Worm (Caenorhabditis elegans) whole organism, midembryonic: ENCODE data around the gene pitr-6.

Experiments
- T22C8.4 ChIP-seq: fragments of 200-800 bp; sonication (Bioruptor generic); IDR thresholded peaks from 2 replicates; pipeline ENCODE4 v1.3.6; 2022; ENCODE audit warnings: missing genetic modification characterization, missing compliant biosample characterization
- cog-1 ChIP-seq: sonication (generic microtip); optimal IDR thresholded peaks from 2 replicates; lab custom pipeline; 2016; ENCODE audit warnings: missing genetic modification characterization, missing compliant biosample characterization
- flt-1 ChIP-seq: fragments of 200-800 bp; sonication (Bioruptor generic); IDR thresholded peaks from 2 replicates; pipeline ENCODE4 v1.3.6; 2022; ENCODE audit warnings: missing genetic modification characterization, missing compliant biosample characterization
- klf-2 ChIP-seq: fragments of 200-800 bp; sonication (Bioruptor generic); conservative IDR thresholded peaks from 2 replicates; pipeline ENCODE4 v1.3.6; 2022; ENCODE audit warnings: missing genetic modification reagents, missing genetic modification characterization, missing compliant biosample characterization
- med-1 ChIP-seq: sonication (generic microtip); optimal IDR thresholded peaks from 2 replicates; lab custom pipeline; 2017; ENCODE audit warnings: missing genetic modification characterization, mild to moderate bottlenecking, missing compliant biosample characterization, antibody characterized with exemption, missing genetic modification reagents; ENCODE audit not compliant: insufficient read depth
- ref-1 ChIP-seq: fragments of 200-800 bp; sonication (Bioruptor generic); conservative IDR thresholded peaks from 2 replicates; pipeline ENCODE4 v1.3.6; 2022; ENCODE audit warnings: missing genetic modification reagents, missing genetic modification characterization, missing compliant biosample characterization
- tab-1 ChIP-seq: fragments of 200-800 bp; sonication (Bioruptor generic); IDR thresholded peaks from 2 replicates; pipeline ENCODE4 v1.3.6; 2022; ENCODE audit warnings: missing genetic modification characterization, missing compliant biosample characterization
- ztf-23 ChIP-seq: fragments of 200-800 bp; sonication (Bioruptor generic); IDR thresholded peaks from 2 replicates; pipeline ENCODE4 v1.3.6; 2022; ENCODE audit warnings: missing genetic modification reagents, missing genetic modification characterization, missing compliant biosample characterization
- ztf-29 ChIP-seq: fragments of 200-800 bp; sonication (Bioruptor generic); IDR thresholded peaks from 2 replicates; pipeline ENCODE4 v1.3.6; 2022; ENCODE audit warnings: missing genetic modification reagents, missing genetic modification characterization, missing compliant biosample characterization

Gene pitr-6

DNA sequence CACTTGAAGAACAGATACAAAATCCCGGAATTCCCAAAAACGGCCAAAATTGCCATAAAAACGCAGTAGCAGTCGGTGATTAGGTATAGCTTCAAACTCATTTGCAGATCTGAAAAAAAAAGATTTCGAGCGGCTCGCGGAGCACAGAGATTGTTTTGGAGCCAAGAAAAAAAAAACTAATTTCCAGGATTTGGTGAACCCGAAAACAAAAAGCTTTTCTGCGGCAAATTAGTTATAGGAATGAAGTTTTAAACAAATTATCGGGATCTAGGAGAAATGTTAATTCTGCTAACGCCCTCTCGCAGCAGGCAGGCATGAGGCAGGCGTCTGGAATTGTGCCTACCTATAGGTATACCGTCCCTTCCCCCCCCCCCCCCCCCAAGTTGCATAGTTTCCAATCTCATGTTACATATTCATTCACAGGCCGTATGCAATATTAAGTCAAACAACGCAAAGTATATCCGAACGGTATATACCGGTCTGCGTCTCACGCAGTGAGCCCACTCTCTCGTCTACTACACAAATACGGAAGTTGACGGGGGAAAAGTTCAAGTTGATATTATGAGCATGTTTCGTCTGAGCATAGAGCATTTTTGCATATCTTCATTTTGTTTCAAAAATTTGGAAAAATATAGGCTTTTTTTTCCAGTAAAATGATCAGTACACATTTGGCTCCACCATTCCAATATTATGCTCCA, at the start of gene pitr-6, which contains the start of gene W05H5.1:
Gene pitr-6, plus strand, starts transcription at position 648 of the 698 bp plus-strand sequence.
Gene W05H5.1, minus strand, starts transcription at position 101 of the 698 bp plus-strand sequence.
- TF ChIP-seq ztf-29 (GFP tag; lab: Robert Waterston, UW) (no peak), cog-1 (tag; lab: Kevin White, UChicago) (no peak), T22C8.4 (no peak), flt-1 (GFP tag; lab: Robert Waterston, UW) (no peak), ztf-23 (GFP tag; lab: Robert Waterston, UW) (no peak), klf-2 (GFP tag; lab: Robert Waterston, UW) (no peak), med-1 (GFP tag; lab: Kevin White, UChicago) (no peak), ref-1 (GFP tag; lab: Robert Waterston, UW) (no peak), tab-1 (GFP tag; lab: Robert Waterston, UW) (no peak)

ce11 chrII:12397656-12398055, 47.5 kb upstream of the pitr-6 start, which contains the start of gene F57G9.7:
F57G9.7 (minus strand) TSS chrII:12397756.
- TF ChIP-seq cog-1 (tag; lab: Kevin White, UChicago) (no peak), ztf-23 (GFP tag; lab: Robert Waterston, UW) (no peak), flt-1 (GFP tag; lab: Robert Waterston, UW) (no peak)

ce11 chrII:12401791-12402190, 43.3 kb upstream of the pitr-6 start, which contains the start of gene sre-29:
sre-29 (minus strand) TSS chrII:12401891.
- no peak for TF ChIP-seq ztf-29 (GFP tag; lab: Robert Waterston, UW)
- TF ChIP-seq ref-1 (GFP tag; lab: Robert Waterston, UW), result no peak
- no peak for TF ChIP-seq med-1 (GFP tag; lab: Kevin White, UChicago)
- no peak for TF ChIP-seq flt-1 (GFP tag; lab: Robert Waterston, UW)
- TF ChIP-seq cog-1 (tag; lab: Kevin White, UChicago), result no peak
- TF ChIP-seq T22C8.4, result no peak

DNA sequence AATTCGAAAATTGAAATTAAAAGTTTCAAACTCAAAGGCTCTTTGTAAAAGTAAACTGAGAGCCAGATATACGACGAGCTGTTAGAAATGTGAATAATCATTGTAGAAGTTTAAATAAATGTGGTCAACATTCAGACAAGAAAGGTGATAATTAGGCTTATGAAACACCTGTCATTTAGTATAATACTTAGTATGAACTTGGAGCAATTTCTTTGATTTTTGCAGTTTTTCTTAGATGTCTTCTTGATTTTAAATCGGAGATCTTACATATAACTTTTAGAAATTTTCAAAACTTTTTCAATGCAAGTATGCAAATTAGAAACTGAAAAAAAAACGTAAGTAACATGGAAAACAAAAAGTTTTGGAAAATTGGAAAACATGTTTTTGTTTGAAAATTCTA, 38.7 kb upstream of the pitr-6 start, which contains the start of gene sre-30:
Gene sre-30, minus strand, starts transcription at position 101 of the 400 bp plus-strand sequence.
- TF ChIP-seq flt-1 (GFP tag; lab: Robert Waterston, UW), result no peak
- TF ChIP-seq T22C8.4, result no peak
- TF ChIP-seq tab-1 (GFP tag; lab: Robert Waterston, UW), result no peak
- TF ChIP-seq ztf-29 (GFP tag; lab: Robert Waterston, UW), result no peak
- TF ChIP-seq ztf-23 (GFP tag; lab: Robert Waterston, UW), result no peak
- TF ChIP-seq med-1 (GFP tag; lab: Kevin White, UChicago), result no peak
- no peak for TF ChIP-seq cog-1 (tag; lab: Kevin White, UChicago)
- TF ChIP-seq ref-1 (GFP tag; lab: Robert Waterston, UW), result no peak
- no peak for TF ChIP-seq klf-2 (GFP tag; lab: Robert Waterston, UW)

ce11 chrII:12408717-12409116, 36.4 kb upstream of the pitr-6 start, which contains the start of gene sre-31:
sre-31 (minus strand) TSS chrII:12408817.
- no peak for TF ChIP-seq tab-1 (GFP tag; lab: Robert Waterston, UW)
- no peak for TF ChIP-seq ztf-23 (GFP tag; lab: Robert Waterston, UW)
- TF ChIP-seq ztf-29 (GFP tag; lab: Robert Waterston, UW), result no peak
- TF ChIP-seq klf-2 (GFP tag; lab: Robert Waterston, UW), result no peak
- no peak for TF ChIP-seq ref-1 (GFP tag; lab: Robert Waterston, UW)
- TF ChIP-seq med-1 (GFP tag; lab: Kevin White, UChicago), result no peak
- no peak for TF ChIP-seq flt-1 (GFP tag; lab: Robert Waterston, UW)
- no peak for TF ChIP-seq T22C8.4
- no peak for TF ChIP-seq cog-1 (tag; lab: Kevin White, UChicago)

ce11 chrII:12410107-12410506, 35.0 kb upstream of the pitr-6 start, which contains the start of gene F57G9.3:
F57G9.3 (minus strand) TSS chrII:12410207.
- no peak for TF ChIP-seq cog-1 (tag; lab: Kevin White, UChicago)
- TF ChIP-seq ztf-29 (GFP tag; lab: Robert Waterston, UW), result no peak

DNA sequence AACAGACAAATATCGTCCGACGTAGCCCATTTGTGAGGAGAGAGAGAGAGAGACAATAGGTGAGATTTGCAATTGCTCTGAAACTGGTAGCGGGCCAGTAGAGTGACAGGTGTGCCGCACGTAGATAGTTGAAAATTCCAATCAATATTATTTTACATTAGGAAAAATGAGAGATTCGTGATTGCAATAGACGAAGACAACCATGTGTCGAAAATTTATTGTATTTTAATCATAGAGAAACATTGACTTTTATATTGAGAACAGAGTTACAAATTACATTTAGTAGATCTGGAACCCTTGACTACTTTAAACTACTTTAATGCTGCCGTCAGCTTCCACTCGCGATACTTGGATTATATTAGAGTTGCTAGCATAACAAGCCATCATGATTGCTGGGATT, 32.7 kb upstream of the pitr-6 start, which contains the start of gene Y57A10C.1:
Gene Y57A10C.1, minus strand, starts transcription at position 101 of the 400 bp plus-strand sequence.
- no peak for TF ChIP-seq ztf-29 (GFP tag; lab: Robert Waterston, UW)
- TF ChIP-seq flt-1 (GFP tag; lab: Robert Waterston, UW), result no peak
- no peak for TF ChIP-seq klf-2 (GFP tag; lab: Robert Waterston, UW)
- TF ChIP-seq cog-1 (tag; lab: Kevin White, UChicago), result no peak
- no peak for TF ChIP-seq ztf-23 (GFP tag; lab: Robert Waterston, UW)
- no peak for TF ChIP-seq tab-1 (GFP tag; lab: Robert Waterston, UW)
- TF ChIP-seq ref-1 (GFP tag; lab: Robert Waterston, UW), result no peak
- no peak for TF ChIP-seq med-1 (GFP tag; lab: Kevin White, UChicago)
- TF ChIP-seq T22C8.4, result no peak

DNA sequence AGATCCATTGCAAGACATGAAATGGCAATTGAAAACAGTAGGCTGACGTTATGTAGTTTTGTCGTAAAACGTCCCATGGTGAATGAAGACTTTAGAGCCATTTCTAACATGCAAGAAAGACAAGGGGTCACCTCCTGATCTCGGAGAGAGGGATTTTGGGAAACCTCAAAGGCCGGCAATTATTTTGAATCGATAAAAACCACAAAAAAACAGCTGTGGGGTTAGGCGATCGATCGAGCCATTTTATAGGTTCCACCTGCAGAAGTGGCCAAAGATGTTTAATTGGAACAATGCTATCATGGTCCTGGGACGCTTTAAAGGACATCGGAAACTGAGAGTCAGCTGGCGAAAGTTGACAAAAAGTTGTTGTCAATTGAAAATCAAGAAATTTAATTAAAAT, 30.3 kb upstream of the pitr-6 start, which contains the start of gene Y57A10C.11:
Gene Y57A10C.11, minus strand, starts transcription at position 101 of the 400 bp plus-strand sequence.
- TF ChIP-seq flt-1 (GFP tag; lab: Robert Waterston, UW) (no peak), ref-1 (GFP tag; lab: Robert Waterston, UW) (no peak), tab-1 (GFP tag; lab: Robert Waterston, UW) (no peak), klf-2 (GFP tag; lab: Robert Waterston, UW) (no peak)

DNA sequence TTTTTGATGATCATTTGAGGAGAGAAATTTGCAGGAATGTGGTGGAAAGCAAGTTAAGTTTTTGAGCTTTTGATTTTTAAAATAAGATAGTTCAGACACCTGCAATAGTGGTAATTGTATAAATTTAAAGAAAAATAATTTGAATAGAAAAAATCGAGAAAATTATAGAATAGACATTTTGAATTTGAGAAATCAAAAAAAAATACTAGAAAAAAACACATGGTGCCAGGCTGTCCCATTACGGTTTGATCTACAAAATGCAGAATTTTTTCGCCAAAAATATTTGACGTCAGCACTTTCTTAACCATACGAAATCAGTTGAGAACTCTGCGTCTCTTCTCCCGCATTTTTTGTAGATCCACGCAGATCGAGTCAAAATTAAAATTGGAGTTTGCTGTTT, 27.6 kb upstream of the pitr-6 start, which contains the start of gene sre-27:
Gene sre-27, minus strand, starts transcription at position 101 of the 400 bp plus-strand sequence.
- TF ChIP-seq ztf-23 (GFP tag; lab: Robert Waterston, UW), result no peak
- TF ChIP-seq ref-1 (GFP tag; lab: Robert Waterston, UW), result no peak
- no peak for TF ChIP-seq ztf-29 (GFP tag; lab: Robert Waterston, UW)
- TF ChIP-seq klf-2 (GFP tag; lab: Robert Waterston, UW), result no peak
- TF ChIP-seq tab-1 (GFP tag; lab: Robert Waterston, UW), result no peak
- TF ChIP-seq med-1 (GFP tag; lab: Kevin White, UChicago), result no peak
- TF ChIP-seq cog-1 (tag; lab: Kevin White, UChicago), result no peak
- TF ChIP-seq flt-1 (GFP tag; lab: Robert Waterston, UW), result no peak
- TF ChIP-seq T22C8.4, result no peak
